Fruit fly (Drosophila melanogaster) whole organism, embryonic: ENCODE data around the gene Dus1.
A peak's percentile ranks its signal among the peaks of the same experiment; 100 is the strongest.

ENCODE experiments used
- Asciz ChIP-seq: fragments of 200-800 bp; sonication (Bioruptor generic); optimal IDR thresholded peaks from 2 replicates; lab custom pipeline; 2017; ENCODE audit warnings: missing biosample characterization, mild to moderate bottlenecking, missing genetic modification characterization, missing genetic modification reagents
- Bdp1 ChIP-seq: fragments of 200-800 bp; sonication (Bioruptor generic); optimal IDR thresholded peaks from 3 replicates; lab custom pipeline; 2016; ENCODE audit warnings: missing biosample characterization, missing genetic modification characterization
- Bteb2 ChIP-seq: fragments of 200-800 bp; sonication (Bioruptor generic); optimal IDR thresholded peaks from 2 replicates; lab custom pipeline; 2016; ENCODE audit warnings: missing biosample characterization, missing genetic modification characterization
- CG10274 ChIP-seq: fragments of 200-800 bp; sonication (Bioruptor generic); optimal IDR thresholded peaks from 3 replicates; lab custom pipeline; 2017; ENCODE audit warnings: missing biosample characterization, mild to moderate bottlenecking, missing genetic modification characterization
- CG12104 ChIP-seq: fragments of 200-800 bp; sonication (Bioruptor generic); optimal IDR thresholded peaks from 3 replicates; lab custom pipeline; 2016; ENCODE audit warnings: missing biosample characterization, missing genetic modification characterization
- CG12155 ChIP-seq: fragments of 200-800 bp; sonication (Bioruptor generic); optimal IDR thresholded peaks from 3 replicates; lab custom pipeline; 2016; ENCODE audit warnings: missing biosample characterization, missing genetic modification characterization
- CG16815 ChIP-seq: fragments of 200-800 bp; sonication (Bioruptor generic); optimal IDR thresholded peaks from 3 replicates; lab custom pipeline; 2017; ENCODE audit warnings: missing biosample characterization, mild to moderate bottlenecking, missing genetic modification characterization
- CG17328 ChIP-seq: fragments of 200-800 bp; sonication (Bioruptor generic); IDR thresholded peaks from 2 replicates; pipeline ENCODE4 v1.3.6; 2022; ENCODE audit warnings: missing biosample characterization, missing genetic modification characterization
- CG1832 ChIP-seq: fragments of 200-800 bp; sonication (Bioruptor generic); optimal IDR thresholded peaks from 2 replicates; lab custom pipeline; 2017; ENCODE audit warnings: missing biosample characterization, mild to moderate bottlenecking, missing genetic modification characterization, inconsistent platforms
- CG2129 ChIP-seq: fragments of 200-800 bp; sonication (Bioruptor generic); IDR thresholded peaks from 2 replicates; pipeline ENCODE4 v1.3.6; 2022; ENCODE audit warnings: missing biosample characterization, missing genetic modification characterization; ENCODE audit not compliant: partially characterized antibody
- CG2202 ChIP-seq: fragments of 200-800 bp; sonication (Bioruptor generic); optimal IDR thresholded peaks from 2 replicates; lab custom pipeline; 2018; ENCODE audit warnings: missing biosample characterization, mild to moderate bottlenecking, missing genetic modification characterization
- CG33213 ChIP-seq: fragments of 200-800 bp; sonication (Bioruptor generic); optimal IDR thresholded peaks from 3 replicates; lab custom pipeline; 2016; ENCODE audit warnings: missing biosample characterization, missing genetic modification characterization
- CG3726 ChIP-seq: fragments of 200-800 bp; sonication (Bioruptor generic); IDR thresholded peaks from 3 replicates; pipeline ENCODE4, ENCODE4 v1.3.6; 2022; ENCODE audit warnings: missing biosample characterization, missing genetic modification characterization
- CG4617 ChIP-seq: fragments of 200-800 bp; sonication (Bioruptor generic); optimal IDR thresholded peaks from 3 replicates; lab custom pipeline; 2016; ENCODE audit warnings: missing biosample characterization, missing genetic modification characterization, borderline replicate concordance
- CG5245 ChIP-seq: fragments of 200-800 bp; sonication (Bioruptor generic); optimal IDR thresholded peaks from 3 replicates; lab custom pipeline; 2016; ENCODE audit warnings: missing biosample characterization, missing genetic modification characterization
- CG6254 ChIP-seq: fragments of 200-800 bp; sonication (Bioruptor generic); optimal IDR thresholded peaks from 3 replicates; lab custom pipeline; 2017; ENCODE audit warnings: mild to moderate bottlenecking, missing biosample characterization, missing genetic modification reagents, missing genetic modification characterization
- CHES-1-like ChIP-seq: fragments of 200-800 bp; sonication (Bioruptor generic); optimal IDR thresholded peaks from 2 replicates; lab custom pipeline; 2016; ENCODE audit warnings: missing biosample characterization, missing genetic modification characterization
- Dip2 ChIP-seq: fragments of 200-800 bp; sonication (Bioruptor generic); IDR thresholded peaks from 2 replicates; pipeline ENCODE4 v1.3.6; 2022; ENCODE audit warnings: missing biosample characterization, missing genetic modification characterization
- E2f1 ChIP-seq: fragments of 200-800 bp; sonication (Bioruptor generic); IDR thresholded peaks from 2 replicates; pipeline ENCODE4 v1.3.6; 2022; ENCODE audit warnings: missing biosample characterization, missing genetic modification characterization
- HHEX ChIP-seq: fragments of 200-800 bp; sonication (Bioruptor generic); optimal IDR thresholded peaks from 3 replicates; lab custom pipeline; 2017; ENCODE audit warnings: missing biosample characterization, mild to moderate bottlenecking, missing genetic modification characterization, missing genetic modification reagents
- HLHmδ ChIP-seq: fragments of 200-800 bp; sonication (Bioruptor generic); optimal IDR thresholded peaks from 2 replicates; lab custom pipeline; 2018; ENCODE audit warnings: missing biosample characterization, mild to moderate bottlenecking, missing genetic modification characterization, moderate library complexity
- Hmr ChIP-seq: fragments of 200-800 bp; sonication (Bioruptor generic); optimal IDR thresholded peaks from 3 replicates; lab custom pipeline; 2017; ENCODE audit warnings: mild to moderate bottlenecking, missing biosample characterization, missing genetic modification reagents, missing genetic modification characterization
- Max ChIP-seq: fragments of 200-800 bp; sonication (Bioruptor generic); optimal IDR thresholded peaks from 2 replicates; lab custom pipeline; 2016; ENCODE audit warnings: missing biosample characterization, mild to moderate bottlenecking, missing genetic modification characterization
- NC2β ChIP-seq: fragments of 200-800 bp; sonication (Bioruptor generic); optimal IDR thresholded peaks from 2 replicates; lab custom pipeline; 2016; ENCODE audit warnings: missing biosample characterization, missing genetic modification characterization
- NK7.1 ChIP-seq: fragments of 200-800 bp; sonication (Bioruptor generic); optimal IDR thresholded peaks from 3 replicates; lab custom pipeline; 2016; ENCODE audit warnings: missing biosample characterization, missing genetic modification characterization
- Oli ChIP-seq: fragments of 200-800 bp; sonication (Bioruptor generic); optimal IDR thresholded peaks from 2 replicates; lab custom pipeline; 2018; ENCODE audit warnings: missing biosample characterization, mild to moderate bottlenecking, missing genetic modification characterization, moderate library complexity
- Trl ChIP-seq, 3 experiments: fragments of >200 bp in 2 of 3; fragments of 200-800 bp in 1 of 3; sonication (Bioruptor generic) in 1 of 3; optimal IDR thresholded peaks; 2 replicates in 1 of 3; 3 replicates in 2 of 3; lab custom pipeline; 2016 to 2017; ENCODE audit warnings: missing biosample characterization in 1 of 3, missing genetic modification characterization in 1 of 3
- br ChIP-seq: fragments of >200 bp; optimal IDR thresholded peaks from 2 replicates; lab custom pipeline; 2017
- chif ChIP-seq, 2 experiments: fragments of 200-800 bp; sonication (Bioruptor generic); optimal IDR thresholded peaks; 3 replicates each; lab custom pipeline; 2016; ENCODE audit warnings: missing biosample characterization in 2 of 2, missing genetic modification characterization in 2 of 2
- chm ChIP-seq: fragments of 200-800 bp; sonication (Bioruptor generic); IDR thresholded peaks from 2 replicates; pipeline ENCODE4 v1.3.6; 2022; ENCODE audit warnings: missing biosample characterization, missing genetic modification characterization
- corto ChIP-seq: fragments of 200-800 bp; sonication (Bioruptor generic); optimal IDR thresholded peaks from 2 replicates; lab custom pipeline; 2016; ENCODE audit warnings: missing biosample characterization, mild to moderate bottlenecking, missing genetic modification characterization, moderate library complexity
- croc ChIP-seq: fragments of 200-800 bp; sonication (Bioruptor generic); conservative IDR thresholded peaks from 3 replicates; pipeline ENCODE4 v1.3.6; 2022; ENCODE audit warnings: missing biosample characterization, missing genetic modification characterization
- crp ChIP-seq, 2 experiments: fragments of 200-800 bp; sonication (Bioruptor generic); optimal IDR thresholded peaks; 2 replicates in 1 of 2; 3 replicates in 1 of 2; lab custom pipeline; 2017; ENCODE audit warnings: missing biosample characterization in 2 of 2, missing genetic modification characterization in 2 of 2, mild to moderate bottlenecking in 1 of 2, moderate library complexity in 1 of 2
- emc ChIP-seq: fragments of 200-800 bp; sonication (Bioruptor generic); optimal IDR thresholded peaks from 2 replicates; lab custom pipeline; 2016; ENCODE audit warnings: missing biosample characterization, missing genetic modification characterization
- exex ChIP-seq: fragments of 200-800 bp; sonication (Bioruptor generic); optimal IDR thresholded peaks from 4 replicates; lab custom pipeline; 2018; ENCODE audit warnings: missing biosample characterization, mild to moderate bottlenecking, missing genetic modification characterization, moderate library complexity
- fu2 ChIP-seq: fragments of 200-800 bp; sonication (Bioruptor generic); optimal IDR thresholded peaks from 2 replicates; lab custom pipeline; 2016; ENCODE audit warnings: missing biosample characterization, missing genetic modification characterization
- grau ChIP-seq: fragments of 200-800 bp; optimal IDR thresholded peaks from 3 replicates; lab custom pipeline; 2019; ENCODE audit warnings: missing biosample characterization, mild to moderate bottlenecking, missing genetic modification characterization, moderate library complexity
- gt ChIP-seq: fragments of 200-800 bp; sonication (Bioruptor generic); IDR thresholded peaks from 2 replicates; pipeline ENCODE4 v1.3.6; 2022; ENCODE audit warnings: missing biosample characterization, missing genetic modification characterization
- lilli ChIP-seq: fragments of 200-800 bp; sonication (Bioruptor generic); optimal IDR thresholded peaks from 3 replicates; lab custom pipeline; 2016; ENCODE audit warnings: missing biosample characterization, missing genetic modification characterization
- nom ChIP-seq: fragments of 200-800 bp; sonication (Bioruptor generic); optimal IDR thresholded peaks from 2 replicates; lab custom pipeline; 2017; ENCODE audit warnings: missing biosample characterization, missing genetic modification characterization, mild to moderate bottlenecking, moderate library complexity, missing genetic modification reagents
- oc ChIP-seq: fragments of 200-800 bp; sonication (Bioruptor generic); optimal IDR thresholded peaks from 2 replicates; lab custom pipeline; 2018; ENCODE audit warnings: missing biosample characterization, mild to moderate bottlenecking, missing genetic modification characterization, moderate library complexity
- prd ChIP-seq, 3 experiments: fragments of >200 bp in 2 of 3; fragments of 200-800 bp in 1 of 3; sonication (Bioruptor generic) in 1 of 3; optimal IDR thresholded peaks in 2 of 3; IDR thresholded peaks in 1 of 3; 2 replicates in 2 of 3; 3 replicates in 1 of 3; pipeline versions ENCODE4 v1.3.6 to Lab custom; 2017 to 2022; ENCODE audit warnings: missing biosample characterization in 1 of 3, missing genetic modification characterization in 1 of 3
- pros ChIP-seq: fragments of 200-800 bp; sonication (Bioruptor generic); optimal IDR thresholded peaks from 3 replicates; lab custom pipeline; 2019; ENCODE audit warnings: missing biosample characterization, mild to moderate bottlenecking, missing genetic modification characterization, moderate library complexity
- rib ChIP-seq: fragments of 200-800 bp; sonication (Bioruptor generic); IDR thresholded peaks from 2 replicates; pipeline ENCODE4 v1.3.6; 2022; ENCODE audit warnings: missing biosample characterization, missing genetic modification characterization
- sd ChIP-seq: fragments of 200-800 bp; sonication (Bioruptor generic); optimal IDR thresholded peaks from 3 replicates; lab custom pipeline; 2018; ENCODE audit warnings: missing biosample characterization, mild to moderate bottlenecking, missing genetic modification characterization, moderate library complexity
- seq ChIP-seq: fragments of 200-800 bp; sonication (Bioruptor generic); IDR thresholded peaks from 2 replicates; pipeline ENCODE4 v1.3.6; 2022; ENCODE audit warnings: missing biosample characterization, missing genetic modification characterization
- slbo ChIP-seq: fragments of 200-800 bp; sonication (Bioruptor generic); IDR thresholded peaks from 2 replicates; pipeline ENCODE4 v1.3.6; 2022; ENCODE audit warnings: missing biosample characterization, missing genetic modification characterization
- tap ChIP-seq: fragments of 200-800 bp; optimal IDR thresholded peaks from 3 replicates; lab custom pipeline; 2019; ENCODE audit warnings: missing biosample characterization, mild to moderate bottlenecking, missing genetic modification characterization, moderate library complexity
- tx ChIP-seq: fragments of 200-800 bp; sonication (Bioruptor generic); optimal IDR thresholded peaks from 2 replicates; lab custom pipeline; 2016; ENCODE audit warnings: missing biosample characterization, missing genetic modification characterization
- wdn ChIP-seq: fragments of 200-800 bp; sonication (Bioruptor generic); IDR thresholded peaks from 2 replicates; pipeline ENCODE4 v1.3.6; 2022; ENCODE audit warnings: missing biosample characterization, missing genetic modification characterization
- yki ChIP-seq: fragments of >200 bp; optimal IDR thresholded peaks from 3 replicates; lab custom pipeline; 2018

The Dus1 gene

dm6 chr2L:283071-283482, 11.5 kb upstream of the Dus1 start, which contains the start of gene CG11601 (continued):
- no peak for TF ChIP-seq CG12104
- TF ChIP-seq Bdp1 (GFP tag; lab: Kevin White, UChicago): no peak
- TF ChIP-seq tap: no peak
- no peak for TF ChIP-seq wdn (GFP tag; lab: Robert Waterston, UW)
- TF ChIP-seq CG3726 (GFP tag; lab: Robert Waterston, UW): no peak
- TF ChIP-seq oc (tag; lab: Kevin White, UChicago): no peak
- TF ChIP-seq chif (GFP tag; optimal IDR thresholded peaks at IDR 0.05; lab: Kevin White, UChicago): peak in 1 of 2 experiments; percentile 13
- no peak for TF ChIP-seq CG10274 (GFP tag; lab: Kevin White, UChicago)
- TF ChIP-seq gt: no peak
- peak; percentile 16 for TF ChIP-seq emc (GFP tag; lab: Kevin White, UChicago)
- TF ChIP-seq tx (GFP tag; lab: Kevin White, UChicago): no peak
- no peak for TF ChIP-seq corto (GFP tag; lab: Kevin White, UChicago)
- TF ChIP-seq chm (GFP tag; lab: Robert Waterston, UW): no peak
- no peak for TF ChIP-seq Asciz
- no peak for TF ChIP-seq CG6254 (GFP tag; lab: Kevin White, UChicago)
- peak; percentile 37 for TF ChIP-seq exex (tag; lab: Kevin White, UChicago)
- TF ChIP-seq pros: no peak
- no peak for TF ChIP-seq E2f1
- peak; percentile 68 for TF ChIP-seq lilli (GFP tag; lab: Kevin White, UChicago)
- TF ChIP-seq HLHmδ (GFP tag; lab: Kevin White, UChicago): no peak
- peak; percentile 53; the same call in 1 of the 2 replicates for TF ChIP-seq CG17328 (GFP tag; lab: Robert Waterston, UW)
- TF ChIP-seq CG4617: no peak
- TF ChIP-seq CG2202 (tag; lab: Kevin White, UChicago): no peak
- TF ChIP-seq Hmr (GFP tag; lab: Kevin White, UChicago): peak; percentile 31
- TF ChIP-seq seq (GFP tag; lab: Robert Waterston, UW): no peak
- no peak for TF ChIP-seq CG5245 (GFP tag; lab: Kevin White, UChicago)
- TF ChIP-seq HHEX (GFP tag; lab: Kevin White, UChicago): peak; percentile 9
- TF ChIP-seq CG33213 (GFP tag; lab: Kevin White, UChicago): peak; percentile 47
- TF ChIP-seq Max: no peak
- TF ChIP-seq sd (tag; lab: Kevin White, UChicago): no peak
- no peak for TF ChIP-seq Trl (optimal IDR thresholded peaks at IDR 0.05; lab: Kevin White, UChicago)
- peak; percentile 5 for TF ChIP-seq Trl (GFP tag; optimal IDR thresholded peaks at IDR 0.05; lab: Kevin White, UChicago)
- no peak for TF ChIP-seq prd (optimal IDR thresholded peaks at IDR 0.05; lab: Kevin White, UChicago)
- 0 out of 3 replicates have a peak, but pooled peaks have one; percentile 43 for TF ChIP-seq prd (GFP tag; IDR thresholded peaks at IDR 0.05; lab: Robert Waterston, UW)
- no peak for TF ChIP-seq NK7.1 (GFP tag; lab: Kevin White, UChicago)
- peak; percentile 40 for TF ChIP-seq grau
- no peak for TF ChIP-seq yki (lab: Kevin White, UChicago)
- TF ChIP-seq CG12155 (GFP tag; lab: Kevin White, UChicago): no peak
- TF ChIP-seq crp (GFP tag; optimal IDR thresholded peaks at IDR 0.05; lab: Kevin White, UChicago): peak; percentile 42 to 91
- TF ChIP-seq croc (GFP tag; lab: Robert Waterston, UW): no peak
- no peak for TF ChIP-seq rib (GFP tag; lab: Robert Waterston, UW)
- TF ChIP-seq NC2β: peak; percentile 37
- no peak for TF ChIP-seq CG2129 (GFP tag; lab: Robert Waterston, UW)
- no peak for TF ChIP-seq CG16815 (GFP tag; lab: Kevin White, UChicago)
- TF ChIP-seq br (lab: Kevin White, UChicago): no peak
- peak; percentile 57 for TF ChIP-seq slbo (GFP tag; lab: Robert Waterston, UW)
- TF ChIP-seq Bteb2 (GFP tag; lab: Kevin White, UChicago): peak; percentile 14
- TF ChIP-seq Oli: no peak
- no peak for TF ChIP-seq Dip2 (GFP tag; lab: Robert Waterston, UW)
- TF ChIP-seq nom (GFP tag; lab: Kevin White, UChicago): peak; percentile 84
- peak; percentile 39 for TF ChIP-seq fu2 (GFP tag; lab: Kevin White, UChicago)
- no peak for TF ChIP-seq CG1832 (GFP tag; lab: Kevin White, UChicago)
- peak; percentile 2 for TF ChIP-seq CHES-1-like
